Fruit fly (Drosophila melanogaster) whole organism, wandering third instar larva: Measurements from ENCODE around the gene CG17078.

Experiments used
- Abd-B ChIP-seq: fragments of >200 bp; optimal IDR thresholded peaks from 2 replicates; lab custom pipeline; 2017; ENCODE audit warnings: missing biosample characterization, missing genetic modification characterization
- CG9705 ChIP-seq: fragments of 200-800 bp; sonication (Bioruptor generic); optimal IDR thresholded peaks from 2 replicates; lab custom pipeline; 2018; ENCODE audit warnings: missing biosample characterization, mild to moderate bottlenecking, missing genetic modification characterization
- Dfd ChIP-seq: fragments of >200 bp; optimal IDR thresholded peaks from 2 replicates; lab custom pipeline; 2017; ENCODE audit warnings: missing biosample characterization, missing genetic modification characterization
- Dif ChIP-seq: fragments of 200-275, 200-300 bp; sonication (Bioruptor generic); optimal IDR thresholded peaks from 2 replicates; lab custom pipeline; 2018; ENCODE audit warnings: missing biosample characterization, missing genetic modification characterization; ENCODE audit not compliant: partially characterized antibody
- HLH106 ChIP-seq: fragments of 200-800 bp; optimal IDR thresholded peaks from 3 replicates; lab custom pipeline; 2019; ENCODE audit warnings: missing biosample characterization, mild to moderate bottlenecking, missing genetic modification characterization, moderate library complexity
- Hnf4 ChIP-seq: fragments of 200-800 bp; sonication (Bioruptor generic); optimal IDR thresholded peaks from 2 replicates; lab custom pipeline; 2016; ENCODE audit warnings: missing biosample characterization, mild to moderate bottlenecking, missing genetic modification characterization
- Rel ChIP-seq, 2 experiments: fragments of 200-800 bp; sonication (Bioruptor generic) in 1 of 2; optimal IDR thresholded peaks; 2 replicates in 1 of 2; 3 replicates in 1 of 2; lab custom pipeline; 2016 to 2019; ENCODE audit warnings: mild to moderate bottlenecking in 2 of 2, missing biosample characterization in 2 of 2, missing genetic modification characterization in 2 of 2, moderate library complexity in 1 of 2
- ey ChIP-seq: fragments of 200-800 bp; sonication (Bioruptor generic); optimal IDR thresholded peaks from 2 replicates; lab custom pipeline; 2016; ENCODE audit warnings: missing biosample characterization, missing genetic modification characterization
- h ChIP-seq: fragments of 200-800 bp; sonication (Bioruptor generic); optimal IDR thresholded peaks from 3 replicates; lab custom pipeline; 2016; ENCODE audit warnings: missing biosample characterization, mild to moderate bottlenecking, missing genetic modification characterization
- psq ChIP-seq: fragments of 200-800 bp; sonication (Bioruptor generic); optimal IDR thresholded peaks from 3 replicates; lab custom pipeline; 2017; ENCODE audit warnings: missing biosample characterization, mild to moderate bottlenecking, missing genetic modification characterization, moderate library complexity
- usp ChIP-seq: fragments of >200 bp; optimal IDR thresholded peaks from 2 replicates; lab custom pipeline; 2017; ENCODE audit warnings: missing biosample characterization, missing genetic modification characterization

DNA sequence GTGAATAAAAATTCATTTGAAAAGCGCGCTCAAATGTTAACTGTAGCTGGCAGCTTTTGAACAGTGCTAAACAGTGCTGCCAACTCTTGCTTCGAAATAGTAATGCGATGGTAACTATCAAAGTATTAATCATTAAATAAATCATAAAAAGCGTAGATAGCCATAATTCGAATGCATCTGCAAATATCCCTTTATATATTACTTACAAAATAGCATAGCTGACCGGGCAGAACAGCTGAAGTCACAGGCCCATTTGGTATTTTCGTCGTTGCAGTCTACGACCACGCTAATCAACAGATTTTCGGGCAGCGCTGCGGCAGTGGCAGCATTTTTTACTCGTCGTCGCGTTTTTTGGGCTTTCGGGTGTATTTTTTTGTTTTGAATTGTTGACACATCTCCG lies 27.6 kb upstream of the CG17078 start, which contains the start of gene Plc21C:
- TF ChIP-seq usp (GFP tag; lab: Kevin White, UChicago) (no peak), Hnf4 (peak; percentile 51), h (peak; percentile 62), CG9705 (peak; percentile 18), Dfd (GFP tag; lab: Kevin White, UChicago) (no peak), psq (GFP tag; lab: Kevin White, UChicago) (peak; percentile 24), Rel (GFP tag; optimal IDR thresholded peaks at IDR 0.05; lab: Kevin White, UChicago) (no peak), Rel (tag; optimal IDR thresholded peaks at IDR 0.05; lab: Kevin White, UChicago) (peak; percentile 54), HLH106 (tag; lab: Kevin White, UChicago) (peak; percentile 60), Abd-B (no peak), ey (GFP tag; lab: Kevin White, UChicago) (peak; percentile 50), Dif (peak; percentile 36)
